Fruit fly (Drosophila melanogaster): Measurements from ENCODE around the gene RFeSP.
A peak's percentile ranks its signal among the peaks of the same experiment; 100 is the strongest.

The RFeSP gene

dm6 chr2L:1656835-1657541 is 43.0 kb upstream of the RFeSP start (continued):
- TF ChIP-seq CG10565 (GFP tag; optimal IDR thresholded peaks at IDR 0.05) (no peak), fu2 (GFP tag; optimal IDR thresholded peaks at IDR 0.05) (no peak), chn (GFP tag; optimal IDR thresholded peaks at IDR 0.05) (no peak), CG6813 (GFP tag; optimal IDR thresholded peaks at IDR 0.05) (no peak), org-1 (GFP tag; optimal IDR thresholded peaks at IDR 0.05) (no peak), NC2α (GFP tag; optimal IDR thresholded peaks at IDR 0.05) (no peak), H15 (GFP tag; IDR thresholded peaks at IDR 0.05) (no peak), CG8944 (GFP tag; optimal IDR thresholded peaks at IDR 0.05) (no peak), CG1832 (GFP tag; optimal IDR thresholded peaks at IDR 0.05) (peak; percentile 53), onecut (GFP tag; IDR thresholded peaks at IDR 0.05) (no peak), Elba2 (GFP tag; optimal IDR thresholded peaks at IDR 0.05) (no peak), Mes4 (GFP tag; optimal IDR thresholded peaks at IDR 0.05) (no peak), sens-2 (GFP tag; IDR thresholded peaks at IDR 0.05) (no peak), disco-r (GFP tag; optimal IDR thresholded peaks at IDR 0.05) (no peak), CG16815 (GFP tag; optimal IDR thresholded peaks at IDR 0.05) (no peak), Side (GFP tag; optimal IDR thresholded peaks at IDR 0.05) (no peak), bbx (GFP tag; IDR thresholded peaks at IDR 0.05; ENCODE audit: partially characterized antibody) (0 out of 2 replicates have a peak, but pooled peaks have one; percentile 14), Fer1 (GFP tag; optimal IDR thresholded peaks at IDR 0.05) (peak; percentile 47), sob (GFP tag; IDR thresholded peaks at IDR 0.05) (peak; percentile 26; the same call in 1 of the 2 replicates), bowl (GFP tag; IDR thresholded peaks at IDR 0.05) (no peak), jumu (GFP tag; optimal IDR thresholded peaks at IDR 0.05) (no peak), CG30403 (GFP tag; optimal IDR thresholded peaks at IDR 0.05) (no peak), fd96Cb (tag; optimal IDR thresholded peaks at IDR 0.05) (no peak), CG17912 (GFP tag; optimal IDR thresholded peaks at IDR 0.05) (no peak), CG34224 (GFP tag; IDR thresholded peaks at IDR 0.05; ENCODE audit: partially characterized antibody) (0 out of 3 replicates have a peak, but pooled peaks have one; percentile 35), gro (GFP tag; optimal IDR thresholded peaks at IDR 0.05) (peak; percentile 1), kah (GFP tag; optimal IDR thresholded peaks at IDR 0.05) (no peak), Nf-YC (tag; optimal IDR thresholded peaks at IDR 0.05) (peak; percentile 83), Nf-YB (GFP tag; optimal IDR thresholded peaks at IDR 0.05) (peak; percentile 73), NfI (GFP tag; optimal IDR thresholded peaks at IDR 0.05) (no peak), tap (tag; optimal IDR thresholded peaks at IDR 0.05) (no peak), CG8359 (GFP tag; optimal IDR thresholded peaks at IDR 0.05; ENCODE audit: borderline replicate concordance) (no peak), wor (GFP tag; IDR thresholded peaks at IDR 0.05) (no peak), Lhr (GFP tag; optimal IDR thresholded peaks at IDR 0.05) (no peak), scrt (GFP tag; optimal IDR thresholded peaks at IDR 0.05) (no peak), CG18619 (GFP tag; optimal IDR thresholded peaks at IDR 0.05) (no peak), mirr (GFP tag; optimal IDR thresholded peaks at IDR 0.05) (peak; percentile 58), bsh (GFP tag; optimal IDR thresholded peaks at IDR 0.05) (no peak), ac (GFP tag; optimal IDR thresholded peaks at IDR 0.05) (no peak), Lim3 (GFP tag; IDR thresholded peaks at IDR 0.05) (no peak), luna (GFP tag; optimal IDR thresholded peaks at IDR 0.05) (no peak), CG6254 (GFP tag; optimal IDR thresholded peaks at IDR 0.05) (no peak), ham (GFP tag; IDR thresholded peaks at IDR 0.05) (no peak), Taf1 (GFP tag; IDR thresholded peaks at IDR 0.05) (no peak), CG5953 (GFP tag; IDR thresholded peaks at IDR 0.05) (no peak), gfzf (GFP tag; optimal IDR thresholded peaks at IDR 0.05) (no peak), sim (GFP tag; IDR thresholded peaks at IDR 0.05) (no peak), dysf (GFP tag; IDR thresholded peaks at IDR 0.05) (no peak), CG2199 (GFP tag; IDR thresholded peaks at IDR 0.05) (no peak), Hr78 (GFP tag; optimal IDR thresholded peaks at IDR 0.05) (peak in 1 of 2 experiments; percentile 33)

All from whole organism, embryonic.